Fruit fly (Drosophila melanogaster) Kc167 (cell line): ENCODE results near the gene Prx1.

Source experiments
- Myc ChIP-seq: fragments of >200 bp; optimal IDR thresholded peaks from 2 replicates; lab custom pipeline; 2017; ENCODE audit warnings: missing external identifiers
- h ChIP-seq: fragments of >200 bp; optimal IDR thresholded peaks from 3 replicates; lab custom pipeline; 2018; ENCODE audit warnings: missing external identifiers
- psq ChIP-seq: fragments of >200 bp; optimal IDR thresholded peaks from 2 replicates; lab custom pipeline; 2017; ENCODE audit warnings: missing external identifiers
- ttk ChIP-seq: sonication (Bioruptor generic); optimal IDR thresholded peaks from 2 replicates; lab custom pipeline; 2017; ENCODE audit warnings: missing external identifiers

DNA sequence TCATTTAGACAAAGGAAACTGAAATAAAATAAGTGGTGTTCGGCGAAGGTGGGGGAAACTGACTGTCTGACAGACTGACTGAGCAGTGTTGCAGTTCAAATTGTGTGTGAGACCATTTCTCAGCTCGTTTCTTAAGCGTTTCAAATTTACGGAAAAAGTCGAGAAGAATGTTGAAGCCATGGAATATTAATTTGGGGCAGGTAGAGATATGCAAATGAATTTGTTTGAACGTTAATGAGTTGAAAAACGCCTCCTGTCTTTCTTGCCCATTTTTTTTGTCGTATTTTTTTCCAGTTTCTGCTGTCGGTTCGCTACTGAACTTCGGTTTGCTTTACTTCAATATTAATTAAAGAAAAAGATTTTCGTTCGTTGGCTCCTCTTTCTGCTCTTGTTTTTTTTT lies 4.1 kb upstream of the Prx1 start:
- TF ChIP-seq h (no peak), Myc (lab: Kevin White, UChicago) (no peak), ttk (no peak), psq (no peak)
